Worm (Caenorhabditis elegans): Measurements from ENCODE around the gene gst-33.

- TF ChIP-seq nhr-23 (tag; optimal IDR thresholded peaks at IDR 0.05), result no peak
- no peak for TF ChIP-seq mdl-1 (tag; optimal IDR thresholded peaks at IDR 0.05)
- no peak for TF ChIP-seq snpc-4 (tag; optimal IDR thresholded peaks at IDR 0.05)
- TF ChIP-seq skn-1 (tag; optimal IDR thresholded peaks at IDR 0.05), result no peak
- no peak for TF ChIP-seq ZK546.5 (tag; optimal IDR thresholded peaks at IDR 0.05)
- TF ChIP-seq nhr-12 (tag; optimal IDR thresholded peaks at IDR 0.05), result no peak
- no peak for TF ChIP-seq elt-2 (tag; optimal IDR thresholded peaks at IDR 0.05)
- no peak for TF ChIP-seq ztf-11 (tag; optimal IDR thresholded peaks at IDR 0.05)
- no peak for TF ChIP-seq nhr-25 (tag; optimal IDR thresholded peaks at IDR 0.05)
- TF ChIP-seq lin-15B (tag; optimal IDR thresholded peaks at IDR 0.05), result no peak
- no peak for TF ChIP-seq nhr-77 (tag; optimal IDR thresholded peaks at IDR 0.05)
- TF ChIP-seq ceh-9 (tag; optimal IDR thresholded peaks at IDR 0.05), result no peak
- no peak for TF ChIP-seq ztf-4 (tag; optimal IDR thresholded peaks at IDR 0.05)
- TF ChIP-seq ama-1 (optimal IDR thresholded peaks at IDR 0.05), result no peak
These were observed 23.6 kb downstream of the gst-33 start, which contains the start of gene cfz-2 for ce11 chrV:3444777-3445089.
